Fruit fly (Drosophila melanogaster) whole organism, prepupa: ENCODE data around the gene IntS14.

Experiments used
- Blimp-1 ChIP-seq: fragments of 200-800 bp; sonication (Bioruptor generic); optimal IDR thresholded peaks from 3 replicates; lab custom pipeline; 2017; ENCODE audit warnings: missing biosample characterization, missing genetic modification characterization, mild to moderate bottlenecking, moderate library complexity, missing genetic modification reagents
- CG10669 ChIP-seq: fragments of 200-800 bp; sonication (Bioruptor generic); optimal IDR thresholded peaks from 3 replicates; lab custom pipeline; 2018; ENCODE audit warnings: missing biosample characterization, mild to moderate bottlenecking, missing genetic modification characterization, moderate library complexity
- CG11762 ChIP-seq: fragments of 200-800 bp; sonication (Bioruptor generic); optimal IDR thresholded peaks from 3 replicates; lab custom pipeline; 2016; ENCODE audit warnings: missing biosample characterization, missing genetic modification characterization; ENCODE audit not compliant: insufficient read depth
- CG16779 ChIP-seq: fragments of 200-800 bp; sonication (Bioruptor generic); optimal IDR thresholded peaks from 3 replicates; lab custom pipeline; 2017; ENCODE audit warnings: missing biosample characterization, mild to moderate bottlenecking, missing genetic modification characterization
- CG3032 ChIP-seq: fragments of 200-800 bp; optimal IDR thresholded peaks from 2 replicates; lab custom pipeline; 2019; ENCODE audit warnings: missing biosample characterization, mild to moderate bottlenecking, missing genetic modification characterization, moderate library complexity
- CG7368 ChIP-seq: fragments of 200-800 bp; sonication (Bioruptor generic); optimal IDR thresholded peaks from 3 replicates; lab custom pipeline; 2016; ENCODE audit warnings: missing biosample characterization, missing genetic modification characterization
- CG8119 ChIP-seq: fragments of 200-800 bp; sonication (Bioruptor generic); IDR thresholded peaks from 3 replicates; pipeline ENCODE4 v1.3.6; 2022; ENCODE audit warnings: missing biosample characterization, missing genetic modification characterization
- Eip78C ChIP-seq: fragments of 200-800 bp; sonication (Bioruptor generic); peaks from one replicate; lab custom pipeline; 2016; ENCODE audit warnings: missing biosample characterization, missing genetic modification characterization
- Hr38 ChIP-seq: sonication (Bioruptor generic); optimal IDR thresholded peaks from 2 replicates; lab custom pipeline; 2016; ENCODE audit warnings: missing biosample characterization, missing genetic modification characterization
- Lpt ChIP-seq: fragments of 200-800 bp; sonication (Bioruptor generic); optimal IDR thresholded peaks from 3 replicates; lab custom pipeline; 2016; ENCODE audit warnings: missing biosample characterization, missing genetic modification characterization
- Sox102F ChIP-seq: fragments of 200-800 bp; sonication (Bioruptor generic); optimal IDR thresholded peaks from 2 replicates; lab custom pipeline; 2016; ENCODE audit warnings: missing biosample characterization, mild to moderate bottlenecking, missing genetic modification characterization
- dac ChIP-seq: fragments of 200-800 bp; sonication (Bioruptor generic); optimal IDR thresholded peaks from 2 replicates; lab custom pipeline; 2017; ENCODE audit warnings: missing biosample characterization, mild to moderate bottlenecking, missing genetic modification characterization
- dsx ChIP-seq: fragments of 200-800 bp; optimal IDR thresholded peaks from 3 replicates; lab custom pipeline; 2019; ENCODE audit warnings: missing biosample characterization, mild to moderate bottlenecking, missing genetic modification characterization, moderate library complexity; ENCODE audit not compliant: poor library complexity, severe bottlenecking

DNA sequence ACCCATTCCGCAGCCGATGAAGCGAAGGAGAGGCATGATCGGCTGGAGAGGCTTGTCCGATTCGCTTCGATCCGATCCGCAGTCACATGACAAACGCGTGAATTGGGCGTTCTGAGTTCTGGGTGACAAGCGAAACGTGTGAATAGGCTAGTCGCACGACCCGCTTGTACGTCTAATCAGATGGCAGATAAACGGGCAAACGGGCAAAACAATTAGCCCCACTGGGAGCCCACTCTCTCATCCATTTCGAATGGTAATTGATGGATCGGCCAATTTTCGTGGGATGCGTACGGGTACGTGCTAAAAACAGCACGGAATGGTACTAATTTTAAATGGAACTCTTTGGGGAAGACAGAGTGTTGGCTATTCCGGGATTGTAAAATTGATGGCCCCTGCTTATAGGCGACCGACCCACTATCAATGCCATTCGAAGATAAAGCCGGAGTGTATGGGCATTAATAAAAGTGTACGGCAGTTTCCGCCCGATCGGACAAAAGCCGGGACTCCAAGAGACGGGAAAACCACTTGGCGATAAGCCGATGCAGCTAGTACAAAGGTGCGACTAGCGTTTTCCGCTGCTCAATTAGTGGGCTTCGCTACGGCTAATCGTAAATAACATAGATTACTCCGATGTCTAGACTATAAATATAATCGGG lies 36.7 kb upstream of the IntS14 start:
- TF ChIP-seq dac, result no peak
- no peak for TF ChIP-seq Lpt (GFP tag; lab: Kevin White, UChicago)
- TF ChIP-seq CG3032 (tag; lab: Kevin White, UChicago), result no peak
- TF ChIP-seq Eip78C, result no peak
- no peak for TF ChIP-seq CG10669
- no peak for TF ChIP-seq CG8119
- TF ChIP-seq CG16779 (tag; lab: Kevin White, UChicago), result no peak
- no peak for TF ChIP-seq Hr38
- no peak for TF ChIP-seq CG11762
- no peak for TF ChIP-seq Sox102F (GFP tag; lab: Kevin White, UChicago)
- TF ChIP-seq dsx (GFP tag; lab: Kevin White, UChicago), result no peak
- TF ChIP-seq Blimp-1 (GFP tag; lab: Kevin White, UChicago), result no peak
- TF ChIP-seq CG7368, result no peak
